Fruit fly (Drosophila melanogaster) whole organism, pupa: ENCODE data around the gene plum.

Experiments used
- CG10348 ChIP-seq: fragments of 200-800 bp; sonication (Bioruptor generic); IDR thresholded peaks from 2 replicates; pipeline ENCODE4 v1.3.6; 2022; ENCODE audit warnings: missing biosample characterization, missing genetic modification characterization
- CG12605 ChIP-seq: fragments of 200-800 bp; sonication (Bioruptor generic); IDR thresholded peaks from 2 replicates; pipeline ENCODE4 v1.3.6; 2022; ENCODE audit warnings: missing biosample characterization, missing genetic modification characterization
- CG13204 ChIP-seq: fragments of 200-800 bp; sonication (Bioruptor generic); optimal IDR thresholded peaks from 2 replicates; lab custom pipeline; 2018; ENCODE audit warnings: missing biosample characterization, mild to moderate bottlenecking, missing genetic modification characterization, moderate library complexity
- CG14655 ChIP-seq: fragments of 200-800 bp; sonication (Bioruptor generic); optimal IDR thresholded peaks from 3 replicates; lab custom pipeline; 2017; ENCODE audit warnings: mild to moderate bottlenecking, missing biosample characterization, missing genetic modification reagents, missing genetic modification characterization
- CG15710 ChIP-seq: fragments of 200-800 bp; sonication (Bioruptor generic); optimal IDR thresholded peaks from 2 replicates; lab custom pipeline; 2018; ENCODE audit warnings: missing biosample characterization, mild to moderate bottlenecking, missing genetic modification characterization, moderate library complexity
- CG17806 ChIP-seq: fragments of 200-800 bp; sonication (Bioruptor generic); optimal IDR thresholded peaks from 2 replicates; lab custom pipeline; 2018; ENCODE audit warnings: missing biosample characterization, mild to moderate bottlenecking, missing genetic modification characterization, moderate library complexity
- CG32121 ChIP-seq: fragments of 200-800 bp; sonication (Bioruptor generic); IDR thresholded peaks from 2 replicates; pipeline ENCODE4 v1.3.6; 2022; ENCODE audit warnings: missing biosample characterization, missing genetic modification characterization
- CG34367 ChIP-seq: fragments of 200-800 bp; sonication (Bioruptor generic); optimal IDR thresholded peaks from 2 replicates; lab custom pipeline; 2018; ENCODE audit warnings: missing biosample characterization, mild to moderate bottlenecking, missing genetic modification characterization
- CG4496 ChIP-seq: fragments of 200-800 bp; sonication (Bioruptor generic); IDR thresholded peaks from 3 replicates; pipeline ENCODE4 v1.3.6; 2022; ENCODE audit warnings: missing biosample characterization, missing genetic modification characterization
- CG8159 ChIP-seq: fragments of 200-800 bp; sonication (Bioruptor generic); optimal IDR thresholded peaks from 3 replicates; lab custom pipeline; 2018; ENCODE audit warnings: missing biosample characterization, mild to moderate bottlenecking, missing genetic modification characterization, moderate library complexity
- CG8301 ChIP-seq: fragments of 200-800 bp; sonication (Bioruptor generic); optimal IDR thresholded peaks from 2 replicates; lab custom pipeline; 2018; ENCODE audit warnings: missing biosample characterization, mild to moderate bottlenecking, missing genetic modification characterization
- CG9948 ChIP-seq: fragments of 200-800 bp; sonication (Bioruptor generic); optimal IDR thresholded peaks from 2 replicates; lab custom pipeline; 2018; ENCODE audit warnings: missing biosample characterization, mild to moderate bottlenecking, missing genetic modification characterization, moderate library complexity
- D1 ChIP-seq: fragments of 200-800 bp; sonication (Bioruptor generic); optimal IDR thresholded peaks from 2 replicates; lab custom pipeline; 2018; ENCODE audit warnings: missing biosample characterization, mild to moderate bottlenecking, missing genetic modification characterization, moderate library complexity
- EcR ChIP-seq: fragments of 200-800 bp; sonication (Bioruptor generic); optimal IDR thresholded peaks from 3 replicates; lab custom pipeline; 2019; ENCODE audit warnings: missing biosample characterization, missing genetic modification characterization, mild to moderate bottlenecking, moderate library complexity, missing genetic modification reagents
- Ets98B ChIP-seq: fragments of 200-800 bp; sonication (Bioruptor generic); IDR thresholded peaks from 2 replicates; pipeline ENCODE4 v1.3.6; 2022; ENCODE audit warnings: missing biosample characterization, missing genetic modification characterization
- Pif1A ChIP-seq: fragments of 200-800 bp; sonication (Bioruptor generic); optimal IDR thresholded peaks from 3 replicates; lab custom pipeline; 2016; ENCODE audit warnings: missing biosample characterization, missing genetic modification characterization
- Pif1B ChIP-seq: fragments of 200-800 bp; sonication (Bioruptor generic); optimal IDR thresholded peaks from 3 replicates; lab custom pipeline; 2016; ENCODE audit warnings: missing biosample characterization, missing genetic modification characterization
- Snoo ChIP-seq: fragments of 200-800 bp; sonication (Bioruptor generic); optimal IDR thresholded peaks from 3 replicates; lab custom pipeline; 2017; ENCODE audit warnings: missing biosample characterization, mild to moderate bottlenecking, missing genetic modification characterization, inconsistent platforms
- fd96Ca ChIP-seq: fragments of 200-800 bp; sonication (Bioruptor generic); IDR thresholded peaks from 3 replicates; pipeline ENCODE4 v1.3.6; 2022; ENCODE audit warnings: missing biosample characterization, missing genetic modification characterization
- gl ChIP-seq: fragments of 200-800 bp; sonication (Bioruptor generic); optimal IDR thresholded peaks from 2 replicates; lab custom pipeline; 2018; ENCODE audit warnings: missing biosample characterization, mild to moderate bottlenecking, missing genetic modification characterization
- rn ChIP-seq: fragments of 200-800 bp; sonication (Bioruptor generic); IDR thresholded peaks from 2 replicates; pipeline ENCODE4 v1.3.6; 2022; ENCODE audit warnings: missing biosample characterization, missing genetic modification characterization

plum gene

DNA sequence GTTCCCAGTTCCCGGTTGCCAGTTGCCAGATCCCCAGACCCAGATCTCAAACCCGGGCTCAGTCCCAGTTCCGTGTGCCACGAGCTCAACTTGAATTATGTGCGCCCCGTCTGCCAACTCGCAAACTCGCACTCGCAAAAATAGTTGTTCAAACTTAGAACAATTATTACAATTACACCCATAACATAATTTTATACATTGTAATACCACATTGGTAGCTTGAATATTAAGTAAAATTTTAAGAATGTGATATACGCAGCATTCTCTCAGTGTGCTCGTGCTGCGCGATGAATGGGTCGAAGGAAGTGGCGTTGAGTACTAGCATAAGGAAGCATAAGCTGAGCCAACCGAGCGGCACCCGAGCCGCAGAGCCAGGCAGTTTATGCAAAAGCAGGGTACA, 27.2 kb downstream of the plum start:
- TF ChIP-seq rn (0 out of 2 replicates have a peak, but pooled peaks have one; percentile 9), Pif1A (GFP tag; lab: Kevin White, UChicago) (peak; percentile 76), Ets98B (GFP tag; lab: Robert Waterston, UW) (no peak; the same call in 1 of the 2 replicates), fd96Ca (GFP tag; lab: Robert Waterston, UW) (peak; percentile 26; the same call in 1 of the 3 replicates), CG10348 (no peak), CG13204 (GFP tag; lab: Kevin White, UChicago) (peak; percentile 22), CG4496 (GFP tag; lab: Robert Waterston, UW) (peak; percentile 39; the same call in 1 of the 3 replicates), CG8301 (tag; lab: Kevin White, UChicago) (peak; percentile 55), CG9948 (tag; lab: Kevin White, UChicago) (peak; percentile 41), CG14655 (peak; percentile 56), CG32121 (GFP tag; lab: Robert Waterston, UW) (no peak), CG12605 (GFP tag; lab: Robert Waterston, UW) (0 out of 2 replicates have a peak, but pooled peaks have one; percentile 9), CG8159 (tag; lab: Kevin White, UChicago) (peak; percentile 69), CG34367 (tag; lab: Kevin White, UChicago) (peak; percentile 59), gl (tag; lab: Kevin White, UChicago) (peak; percentile 20), EcR (no peak), D1 (tag; lab: Kevin White, UChicago) (no peak), Snoo (tag; lab: Kevin White, UChicago) (peak; percentile 44), CG15710 (tag; lab: Kevin White, UChicago) (peak; percentile 68), Pif1B (GFP tag; lab: Kevin White, UChicago) (peak; percentile 59), CG17806 (tag; lab: Kevin White, UChicago) (peak; percentile 54)

DNA sequence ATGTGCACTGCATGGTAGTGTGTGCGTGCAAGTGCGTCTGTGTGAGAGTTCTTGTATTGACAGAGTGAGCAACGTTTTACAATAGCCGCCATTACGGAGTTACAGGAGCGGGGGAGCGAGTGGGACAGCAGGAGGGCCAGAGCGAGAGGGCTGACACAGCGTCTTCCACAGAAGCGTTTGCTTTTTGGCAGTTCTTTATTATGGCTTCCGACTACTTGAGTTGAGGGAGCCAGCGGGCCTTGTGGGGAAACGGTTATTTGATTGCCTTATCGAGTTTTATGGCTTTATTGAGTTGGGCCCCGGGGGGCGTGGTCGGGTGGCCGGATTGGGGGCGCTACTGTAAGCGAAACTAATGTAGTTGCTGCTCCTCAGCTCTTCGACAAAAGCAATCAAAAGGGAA, 31.7 kb downstream of the plum start:
- no peak for TF ChIP-seq Pif1B (GFP tag; lab: Kevin White, UChicago)
- TF ChIP-seq CG12605 (GFP tag; lab: Robert Waterston, UW): no peak
- TF ChIP-seq CG17806 (tag; lab: Kevin White, UChicago): no peak
- TF ChIP-seq CG34367 (tag; lab: Kevin White, UChicago): no peak
- no peak for TF ChIP-seq CG15710 (tag; lab: Kevin White, UChicago)
- no peak for TF ChIP-seq EcR
- TF ChIP-seq Pif1A (GFP tag; lab: Kevin White, UChicago): no peak
- no peak for TF ChIP-seq fd96Ca (GFP tag; lab: Robert Waterston, UW)
- no peak for TF ChIP-seq CG4496 (GFP tag; lab: Robert Waterston, UW)
- TF ChIP-seq CG13204 (GFP tag; lab: Kevin White, UChicago): no peak
- TF ChIP-seq CG32121 (GFP tag; lab: Robert Waterston, UW): no peak
- TF ChIP-seq CG8301 (tag; lab: Kevin White, UChicago): no peak
- TF ChIP-seq Snoo (tag; lab: Kevin White, UChicago): no peak
- TF ChIP-seq D1 (tag; lab: Kevin White, UChicago): no peak
- no peak for TF ChIP-seq CG8159 (tag; lab: Kevin White, UChicago)

- TF ChIP-seq rn (no peak), D1 (tag; lab: Kevin White, UChicago) (no peak), CG14655 (peak; percentile 31), CG8301 (tag; lab: Kevin White, UChicago) (peak; percentile 31), Ets98B (GFP tag; lab: Robert Waterston, UW) (no peak), CG34367 (tag; lab: Kevin White, UChicago) (peak; percentile 27), CG15710 (tag; lab: Kevin White, UChicago) (peak; percentile 26), CG9948 (tag; lab: Kevin White, UChicago) (peak; percentile 45), CG17806 (tag; lab: Kevin White, UChicago) (peak; percentile 26), CG8159 (tag; lab: Kevin White, UChicago) (peak; percentile 57), EcR (no peak)
- TF ChIP-seq, all 21 proteins: peak for 7
Measured at dm6 chr3R:26502907-26503306, 32.1 kb downstream of the plum start.

DNA sequence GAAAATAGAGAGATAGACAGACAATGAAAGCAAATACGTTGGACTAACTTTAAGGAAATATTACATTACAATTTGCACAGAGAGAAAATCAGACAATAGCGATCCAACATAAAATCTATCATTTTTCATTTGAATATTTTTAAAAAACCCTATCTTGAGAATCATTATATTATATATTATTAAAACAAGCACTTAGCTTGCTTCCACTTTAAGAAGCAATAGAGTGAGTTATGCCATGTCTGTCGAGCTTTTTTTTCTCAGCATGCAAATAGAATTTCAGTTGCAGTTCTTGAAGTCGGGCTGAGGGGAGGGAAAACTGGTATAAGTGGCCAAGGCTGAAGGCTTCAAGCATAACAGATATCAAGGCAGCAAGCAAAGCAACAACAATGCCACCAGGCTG, 32.9 kb downstream of the plum start:
- TF ChIP-seq D1 (tag; lab: Kevin White, UChicago): no peak
- TF ChIP-seq gl (tag; lab: Kevin White, UChicago): no peak
- TF ChIP-seq CG14655: peak; percentile 55
- TF ChIP-seq CG13204 (GFP tag; lab: Kevin White, UChicago): no peak
- peak; percentile 44 for TF ChIP-seq CG15710 (tag; lab: Kevin White, UChicago)
- no peak for TF ChIP-seq fd96Ca (GFP tag; lab: Robert Waterston, UW)
- peak; percentile 40 for TF ChIP-seq CG17806 (tag; lab: Kevin White, UChicago)
- TF ChIP-seq CG8159 (tag; lab: Kevin White, UChicago): peak; percentile 16
- no peak for TF ChIP-seq Pif1B (GFP tag; lab: Kevin White, UChicago)
- TF ChIP-seq CG4496 (GFP tag; lab: Robert Waterston, UW): peak; percentile 32; the same call in 1 of the 3 replicates
- no peak for TF ChIP-seq Snoo (tag; lab: Kevin White, UChicago)
- TF ChIP-seq EcR: no peak
- TF ChIP-seq CG32121 (GFP tag; lab: Robert Waterston, UW): no peak
- TF ChIP-seq CG9948 (tag; lab: Kevin White, UChicago): peak; percentile 48
- TF ChIP-seq rn: no peak
- TF ChIP-seq CG12605 (GFP tag; lab: Robert Waterston, UW): no peak
- TF ChIP-seq Ets98B (GFP tag; lab: Robert Waterston, UW): no peak
- no peak for TF ChIP-seq CG10348
- TF ChIP-seq CG34367 (tag; lab: Kevin White, UChicago): peak; percentile 55
- peak; percentile 24 for TF ChIP-seq CG8301 (tag; lab: Kevin White, UChicago)
- no peak for TF ChIP-seq Pif1A (GFP tag; lab: Kevin White, UChicago)

DNA sequence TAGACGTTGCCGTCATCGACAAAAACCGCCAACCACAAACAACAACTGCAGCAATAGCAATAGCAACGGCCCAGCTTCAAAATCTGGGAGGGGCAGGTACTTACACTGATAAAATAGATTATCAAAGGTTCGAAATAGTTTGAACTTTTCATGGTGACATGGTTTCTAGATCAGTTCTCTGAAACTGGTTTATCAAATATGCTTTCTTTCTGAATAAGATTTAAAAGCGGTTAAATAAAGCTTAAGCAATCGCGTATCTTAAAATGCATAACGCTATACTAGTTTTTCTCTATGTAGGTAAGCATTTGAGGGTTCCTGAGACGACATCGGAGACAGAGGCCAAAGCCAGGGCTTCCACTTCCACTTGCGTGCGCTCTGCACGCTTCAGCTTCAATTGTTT, 34.7 kb downstream of the plum start:
- TF ChIP-seq CG8301 (tag; lab: Kevin White, UChicago) (peak; percentile 68), CG13204 (GFP tag; lab: Kevin White, UChicago) (no peak), CG10348 (no peak), CG12605 (GFP tag; lab: Robert Waterston, UW) (no peak), CG17806 (tag; lab: Kevin White, UChicago) (peak; percentile 59), CG8159 (tag; lab: Kevin White, UChicago) (peak; percentile 58), Pif1A (GFP tag; lab: Kevin White, UChicago) (peak; percentile 62), Ets98B (GFP tag; lab: Robert Waterston, UW) (peak; percentile 32; the same call in 1 of the 2 replicates), CG14655 (peak; percentile 75), CG34367 (tag; lab: Kevin White, UChicago) (peak; percentile 23), CG4496 (GFP tag; lab: Robert Waterston, UW) (peak; percentile 72; the same call in 2 of the 3 replicates), D1 (tag; lab: Kevin White, UChicago) (no peak), Pif1B (GFP tag; lab: Kevin White, UChicago) (peak; percentile 13), CG15710 (tag; lab: Kevin White, UChicago) (peak; percentile 36), rn (peak; percentile 23; the same call in 1 of the 2 replicates), fd96Ca (GFP tag; lab: Robert Waterston, UW) (peak; percentile 70; the same call in 2 of the 3 replicates), CG9948 (tag; lab: Kevin White, UChicago) (peak; percentile 60), CG32121 (GFP tag; lab: Robert Waterston, UW) (peak; percentile 62), gl (tag; lab: Kevin White, UChicago) (peak; percentile 3), Snoo (tag; lab: Kevin White, UChicago) (no peak), EcR (no peak)
